Worm (Caenorhabditis elegans): ENCODE results near the gene gly-8.
A peak's percentile ranks its signal among the peaks of the same experiment; 100 is the strongest.

The gly-8 gene

DNA sequence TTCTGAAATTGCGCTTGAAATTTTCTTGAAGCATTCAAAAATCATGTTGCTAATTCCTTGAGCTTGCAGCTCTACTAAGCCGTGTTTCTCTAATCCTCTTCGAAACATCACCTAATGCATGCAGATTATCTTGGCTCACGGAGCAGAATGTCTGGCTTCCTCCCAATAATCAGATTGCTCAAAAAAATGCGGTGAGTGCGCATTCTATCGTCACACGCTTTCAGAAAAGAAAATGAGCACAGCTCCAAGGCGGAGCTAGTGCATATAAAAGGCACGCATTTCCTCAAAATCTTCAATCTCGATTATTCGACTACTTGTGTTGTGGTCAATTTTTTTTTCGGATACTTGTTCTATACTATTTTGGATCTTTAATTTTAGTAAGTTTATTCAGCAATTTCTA lies 16.3 kb downstream of the gly-8 start:
- TF ChIP-seq lin-13 (tag; optimal IDR thresholded peaks at IDR 0.05) = no peak
- TF ChIP-seq ces-1 (GFP tag; optimal IDR thresholded peaks at IDR 0.05) = peak; percentile 73
- TF ChIP-seq nhr-237 (tag; optimal IDR thresholded peaks at IDR 0.05) = no peak

DNA sequence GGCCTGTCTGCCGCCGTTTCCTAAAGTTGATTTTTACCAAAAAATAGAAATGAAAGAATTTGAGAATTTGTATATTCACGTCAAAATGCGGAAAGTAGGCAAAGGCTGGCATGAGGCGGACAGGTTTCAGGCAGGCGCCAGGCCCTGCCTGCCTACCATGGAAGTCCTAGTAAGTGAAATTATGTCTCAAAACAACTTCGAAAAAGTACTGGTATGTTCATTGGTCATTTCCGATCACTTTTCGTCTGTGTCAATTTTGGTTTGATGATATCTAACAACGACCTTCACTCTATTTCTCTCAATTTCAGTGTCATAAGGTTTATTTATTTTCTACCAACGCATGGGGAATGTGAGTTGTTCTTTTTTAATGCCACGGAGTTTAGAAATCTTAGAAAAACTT lies 25.1 kb downstream of the gly-8 start, which contains the start of gene faah-6:
faah-6 (plus strand) TSS at position 301 of the 400 bp plus-strand sequence.
- no peak for TF ChIP-seq ztf-11 (tag; optimal IDR thresholded peaks at IDR 0.05)
- TF ChIP-seq hlh-1 (tag; optimal IDR thresholded peaks at IDR 0.05) = no peak
- no peak for TF ChIP-seq ces-1 (GFP tag; optimal IDR thresholded peaks at IDR 0.05)
- TF ChIP-seq ceh-83 (GFP tag; optimal IDR thresholded peaks at IDR 0.05) = no peak
- TF ChIP-seq nhr-2 (tag; optimal IDR thresholded peaks at IDR 0.05) = no peak
- TF ChIP-seq lin-13 (tag; optimal IDR thresholded peaks at IDR 0.05) = no peak
- TF ChIP-seq mls-2 (tag; optimal IDR thresholded peaks at IDR 0.05) = no peak
- TF ChIP-seq drap-1 (GFP tag; optimal IDR thresholded peaks at IDR 0.05) = no peak
- TF ChIP-seq sptf-1 (tag; optimal IDR thresholded peaks at IDR 0.05) = no peak
- no peak for TF ChIP-seq elt-3 (tag; optimal IDR thresholded peaks at IDR 0.05)
- TF ChIP-seq nhr-12 (tag; optimal IDR thresholded peaks at IDR 0.05) = no peak
- no peak for TF ChIP-seq bed-3 (GFP tag; optimal IDR thresholded peaks at IDR 0.05)
- TF ChIP-seq unc-120 (tag; optimal IDR thresholded peaks at IDR 0.05; ENCODE audit: poor library complexity, severe bottlenecking) = no peak
- no peak for TF ChIP-seq ham-2 (GFP tag; optimal IDR thresholded peaks at IDR 0.05)
- TF ChIP-seq lsy-2 (tag; optimal IDR thresholded peaks at IDR 0.05) = no peak
- TF ChIP-seq flh-1 (GFP tag; optimal IDR thresholded peaks at IDR 0.05) = no peak
- no peak for TF ChIP-seq nhr-237 (tag; optimal IDR thresholded peaks at IDR 0.05)
- TF ChIP-seq pha-4 (tag; optimal IDR thresholded peaks at IDR 0.05) = no peak
- no peak for TF ChIP-seq lin-32 (GFP tag; optimal IDR thresholded peaks at IDR 0.05)
- TF ChIP-seq snpc-4 (tag; optimal IDR thresholded peaks at IDR 0.05) = no peak

DNA sequence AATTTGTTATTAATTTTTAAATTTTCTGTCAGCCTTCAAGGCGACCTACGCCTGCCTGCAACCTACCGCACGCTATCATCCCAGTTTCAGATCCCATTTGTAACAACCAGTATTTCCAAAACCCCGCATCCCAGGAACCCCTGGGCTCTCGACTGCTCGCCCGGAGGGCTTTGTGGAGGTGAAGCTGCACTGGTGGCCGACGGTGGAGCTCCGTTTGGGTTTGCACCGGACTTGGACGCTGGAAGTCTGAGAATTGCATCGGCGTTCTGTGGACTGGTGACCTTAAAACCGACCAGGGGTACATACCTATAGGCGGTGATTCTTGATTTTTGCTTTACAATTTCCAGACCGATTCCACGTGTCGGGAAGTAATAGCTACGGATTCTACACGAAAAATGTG lies 26.4 kb downstream of the gly-8 start:
- TF ChIP-seq mep-1 (tag; optimal IDR thresholded peaks at IDR 0.05) (no peak), sptf-1 (tag; optimal IDR thresholded peaks at IDR 0.05) (no peak), pha-4 (tag; optimal IDR thresholded peaks at IDR 0.05) (no peak), unc-120 (tag; optimal IDR thresholded peaks at IDR 0.05; ENCODE audit: poor library complexity, severe bottlenecking) (no peak), elt-1 (tag; optimal IDR thresholded peaks at IDR 0.05; ENCODE audit: borderline replicate concordance, insufficient read depth) (no peak), bed-3 (GFP tag; optimal IDR thresholded peaks at IDR 0.05) (no peak), ces-1 (GFP tag; optimal IDR thresholded peaks at IDR 0.05) (no peak), flh-1 (GFP tag; optimal IDR thresholded peaks at IDR 0.05) (no peak), M03D4.4 (tag; optimal IDR thresholded peaks at IDR 0.05) (no peak), nhr-2 (tag; optimal IDR thresholded peaks at IDR 0.05) (no peak), mls-2 (tag; optimal IDR thresholded peaks at IDR 0.05) (no peak), nhr-12 (tag; optimal IDR thresholded peaks at IDR 0.05) (no peak), lin-13 (tag; optimal IDR thresholded peaks at IDR 0.05) (no peak), ztf-11 (tag; optimal IDR thresholded peaks at IDR 0.05) (no peak), unc-62 (GFP tag; optimal IDR thresholded peaks at IDR 0.05) (no peak), lsy-2 (tag; optimal IDR thresholded peaks at IDR 0.05) (no peak)

DNA sequence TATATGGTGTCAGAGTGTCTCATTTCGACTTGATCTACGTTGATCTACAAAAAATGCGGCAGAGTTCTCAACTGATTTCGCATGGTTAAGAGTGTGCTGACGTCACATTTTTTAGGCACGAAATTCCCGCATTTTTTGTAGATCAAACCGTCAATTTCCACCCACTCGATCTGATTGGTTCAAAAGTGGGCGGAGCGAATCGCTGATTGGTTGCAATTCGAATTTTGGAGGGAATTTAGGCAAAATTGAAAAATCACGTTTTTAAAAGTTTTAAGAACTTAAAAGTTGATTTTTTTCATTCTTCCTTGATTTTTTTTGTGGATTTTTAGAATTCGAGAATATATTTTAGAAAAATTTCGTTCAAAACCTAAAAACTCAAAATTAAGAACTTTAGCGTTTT lies 31.3 kb downstream of the gly-8 start:
- TF ChIP-seq pha-4 (tag; optimal IDR thresholded peaks at IDR 0.05) (no peak), tbx-8 (GFP tag; optimal IDR thresholded peaks at IDR 0.05) (no peak), cnd-1 (tag; optimal IDR thresholded peaks at IDR 0.05) (no peak), nhr-28 (tag; optimal IDR thresholded peaks at IDR 0.05) (no peak), lsy-2 (tag; optimal IDR thresholded peaks at IDR 0.05) (no peak), nhr-12 (tag; optimal IDR thresholded peaks at IDR 0.05) (no peak), elt-3 (tag; optimal IDR thresholded peaks at IDR 0.05) (no peak), sptf-1 (tag; optimal IDR thresholded peaks at IDR 0.05) (no peak), M03D4.4 (tag; optimal IDR thresholded peaks at IDR 0.05) (no peak)

DNA sequence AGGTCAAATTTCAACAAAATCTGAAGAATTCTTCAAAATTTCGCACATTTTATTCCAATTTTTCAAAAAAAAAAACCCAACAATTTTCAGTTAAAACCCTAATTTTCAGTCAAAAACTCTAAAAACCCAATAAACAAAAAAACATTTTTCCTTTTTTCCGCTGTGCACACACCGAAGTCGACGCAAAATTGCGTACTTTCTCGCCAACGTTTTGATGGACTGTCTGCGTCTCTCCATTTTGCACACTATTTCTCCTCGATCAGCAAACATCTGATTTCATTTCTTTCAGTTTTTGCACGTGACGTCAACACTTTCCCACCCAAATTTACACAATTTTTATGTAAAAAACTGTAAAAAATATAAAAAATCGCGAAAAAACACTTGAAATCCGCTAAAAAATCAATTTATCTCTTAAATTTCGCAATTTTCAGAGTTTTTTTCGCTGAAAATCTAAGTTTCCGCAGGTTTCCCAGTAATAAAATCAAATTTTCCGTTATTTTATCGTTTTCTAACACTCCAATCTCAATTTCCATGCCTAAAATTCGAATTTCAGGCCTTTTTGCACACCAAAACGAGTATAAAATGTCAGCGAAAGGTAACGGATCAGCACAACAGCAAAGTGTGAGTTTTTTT lies 32.3 kb downstream of the gly-8 start, which contains the start of gene crh-1:
crh-1 (plus strand) TSS at position 583 of the 633 bp plus-strand sequence.
- peak; percentile 35 for TF ChIP-seq lsy-2 (tag; optimal IDR thresholded peaks at IDR 0.05)
- peak; percentile 70 for TF ChIP-seq mep-1 (tag; optimal IDR thresholded peaks at IDR 0.05)
- TF ChIP-seq hlh-1 (tag; optimal IDR thresholded peaks at IDR 0.05) = peak; percentile 27
- TF ChIP-seq ham-2 (GFP tag; optimal IDR thresholded peaks at IDR 0.05) = no peak
- no peak for TF ChIP-seq sptf-1 (tag; optimal IDR thresholded peaks at IDR 0.05)
- TF ChIP-seq ces-1 (GFP tag; optimal IDR thresholded peaks at IDR 0.05) = peak; percentile 54
- TF ChIP-seq nhr-237 (tag; optimal IDR thresholded peaks at IDR 0.05) = peak; percentile 54

- TF ChIP-seq sptf-1 (tag; optimal IDR thresholded peaks at IDR 0.05) (no peak), nhr-12 (tag; optimal IDR thresholded peaks at IDR 0.05) (no peak), mep-1 (tag; optimal IDR thresholded peaks at IDR 0.05) (no peak), nhr-237 (tag; optimal IDR thresholded peaks at IDR 0.05) (no peak), ceh-39 (tag; optimal IDR thresholded peaks at IDR 0.05) (no peak), unc-120 (tag; optimal IDR thresholded peaks at IDR 0.05; ENCODE audit: poor library complexity, severe bottlenecking) (no peak), nhr-2 (tag; optimal IDR thresholded peaks at IDR 0.05) (no peak), unc-39 (tag; optimal IDR thresholded peaks at IDR 0.05) (no peak), unc-62 (GFP tag; optimal IDR thresholded peaks at IDR 0.05) (no peak), ces-1 (GFP tag; optimal IDR thresholded peaks at IDR 0.05) (no peak), nhr-28 (tag; optimal IDR thresholded peaks at IDR 0.05) (no peak), nhr-76 (tag; optimal IDR thresholded peaks at IDR 0.05) (no peak), flh-1 (GFP tag; optimal IDR thresholded peaks at IDR 0.05) (no peak), ham-2 (GFP tag; optimal IDR thresholded peaks at IDR 0.05) (no peak)
Measured at ce11 chrIII:11659804-11660203, 34.8 kb downstream of the gly-8 start.
